Fruit fly (Drosophila melanogaster): ENCODE results near the gene Hez.

The Hez gene

DNA sequence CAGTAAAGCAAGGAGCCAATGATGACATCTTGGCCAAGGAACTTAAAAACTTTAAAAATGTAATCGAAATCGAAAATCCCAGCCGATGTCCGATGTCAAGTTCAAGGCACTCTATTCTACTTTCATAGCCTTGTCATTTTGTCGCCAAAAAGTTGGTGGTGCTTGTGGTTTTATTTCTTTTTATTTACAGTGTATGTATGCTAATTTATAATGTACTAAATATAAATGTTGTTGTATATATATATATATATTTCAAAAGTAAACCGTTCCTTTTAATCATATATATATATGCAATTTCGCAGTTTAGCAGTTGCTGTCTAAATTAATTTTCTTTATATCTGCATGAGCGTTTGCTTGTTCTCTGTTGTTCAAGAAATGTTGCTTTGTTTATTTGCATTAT, at the start of gene Hez, which contains the start of gene CG6709:
Gene Hez, minus strand, starts transcription at position 101 of the 400 bp plus-strand sequence.
Gene CG6709, minus strand, starts transcription at position 101 of the 400 bp plus-strand sequence.
- TF ChIP-seq Blimp-1 (GFP tag; optimal IDR thresholded peaks at IDR 0.05) (no peak), cyc (GFP tag; optimal IDR thresholded peaks at IDR 0.05) (no peak), Smox (GFP tag; optimal IDR thresholded peaks at IDR 0.05) (no peak)

DNA sequence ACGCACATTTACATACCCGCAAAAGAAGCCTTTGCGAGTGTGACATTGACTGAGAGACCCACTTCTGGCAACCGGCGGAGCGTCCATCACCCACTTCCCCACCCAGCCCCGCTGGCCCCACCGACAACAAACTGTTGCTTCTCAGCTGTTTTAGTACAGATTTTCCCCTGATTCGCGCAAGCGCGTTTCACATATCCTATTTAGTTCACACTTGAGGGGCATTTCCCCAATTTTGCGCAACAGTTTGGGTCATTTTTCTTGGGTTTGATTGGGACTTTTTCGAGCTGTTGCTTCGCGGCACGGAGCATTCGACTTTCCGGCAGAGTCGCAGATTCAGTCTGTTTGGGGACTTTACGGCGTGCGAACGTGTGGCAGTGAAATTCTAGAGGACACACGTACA, 32.6 kb upstream of the Hez start:
- TF ChIP-seq fd59A (GFP tag; optimal IDR thresholded peaks at IDR 0.05) (no peak), Sox14 (GFP tag; optimal IDR thresholded peaks at IDR 0.05) (no peak), acj6 (GFP tag; optimal IDR thresholded peaks at IDR 0.05) (no peak), spab (GFP tag; optimal IDR thresholded peaks at IDR 0.05) (no peak), CG7368 (GFP tag; optimal IDR thresholded peaks at IDR 0.05) (no peak), CG11762 (GFP tag; optimal IDR thresholded peaks at IDR 0.05; ENCODE audit: insufficient read depth) (no peak), Ets21C (GFP tag; optimal IDR thresholded peaks at IDR 0.05) (no peak), ss (GFP tag; optimal IDR thresholded peaks at IDR 0.05) (no peak), OdsH (GFP tag; optimal IDR thresholded peaks at IDR 0.05) (no peak), net (GFP tag; optimal IDR thresholded peaks at IDR 0.05) (no peak), fd85E (GFP tag; optimal IDR thresholded peaks at IDR 0.05) (no peak), Hr4 (GFP tag; optimal IDR thresholded peaks at IDR 0.05) (no peak), CG15336 (GFP tag; IDR thresholded peaks at IDR 0.05) (no peak), salr (GFP tag; optimal IDR thresholded peaks at IDR 0.05) (no peak), Blimp-1 (GFP tag; optimal IDR thresholded peaks at IDR 0.05) (no peak), achi (GFP tag; optimal IDR thresholded peaks at IDR 0.05) (no peak), cyc (GFP tag; optimal IDR thresholded peaks at IDR 0.05) (no peak), CG8119 (GFP tag; IDR thresholded peaks at IDR 0.05) (no peak)

DNA sequence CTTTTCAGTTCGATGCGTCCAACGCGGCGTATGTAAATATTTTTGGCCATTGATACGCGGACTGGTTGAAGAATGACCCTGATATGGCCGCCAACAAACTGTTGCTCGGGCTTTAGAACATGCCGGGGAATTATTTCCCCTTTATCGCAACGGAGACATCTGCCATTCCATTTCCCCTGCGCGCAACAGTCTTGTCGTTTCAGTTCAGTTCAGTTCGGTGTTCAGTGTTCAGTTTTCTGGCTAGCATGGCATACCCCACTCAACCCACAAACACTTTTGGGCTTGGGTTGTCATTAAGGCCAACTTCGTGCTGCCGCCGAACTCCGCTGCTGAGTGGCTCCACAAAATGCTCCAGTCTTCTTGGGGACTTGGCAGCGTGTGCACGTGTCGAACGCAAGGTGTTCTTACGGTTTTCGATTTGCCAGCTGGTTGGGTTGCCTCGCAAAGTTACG, 13.2 kb upstream of the Hez start, which contains the start of gene bma:
Gene bma, plus strand, starts transcription at position 402 of the 452 bp plus-strand sequence.
- TF ChIP-seq CG8319 (GFP tag; optimal IDR thresholded peaks at IDR 0.05): no peak
- no peak for TF ChIP-seq dac (GFP tag; optimal IDR thresholded peaks at IDR 0.05)
- TF ChIP-seq Ets21C (GFP tag; optimal IDR thresholded peaks at IDR 0.05): no peak
- TF ChIP-seq fd59A (GFP tag; optimal IDR thresholded peaks at IDR 0.05): no peak
- TF ChIP-seq Sox15 (GFP tag; optimal IDR thresholded peaks at IDR 0.05): no peak
- TF ChIP-seq CG32006 (GFP tag; optimal IDR thresholded peaks at IDR 0.05): no peak
- TF ChIP-seq CG9139 (GFP tag; optimal IDR thresholded peaks at IDR 0.05): no peak
- TF ChIP-seq salr (GFP tag; optimal IDR thresholded peaks at IDR 0.05): no peak
- no peak for TF ChIP-seq CG6792 (GFP tag; optimal IDR thresholded peaks at IDR 0.05)
- no peak for TF ChIP-seq CG34406 (GFP tag; optimal IDR thresholded peaks at IDR 0.05)
- no peak for TF ChIP-seq esn (GFP tag; optimal IDR thresholded peaks at IDR 0.05)
- TF ChIP-seq Hr38 (GFP tag; optimal IDR thresholded peaks at IDR 0.05): no peak
- no peak for TF ChIP-seq CG11762 (GFP tag; optimal IDR thresholded peaks at IDR 0.05; ENCODE audit: insufficient read depth)
- TF ChIP-seq CG7368 (GFP tag; optimal IDR thresholded peaks at IDR 0.05): no peak
- no peak for TF ChIP-seq CG6854 (GFP tag; optimal IDR thresholded peaks at IDR 0.05)
- TF ChIP-seq OdsH (GFP tag; optimal IDR thresholded peaks at IDR 0.05): no peak
- TF ChIP-seq CG15336 (GFP tag; IDR thresholded peaks at IDR 0.05): no peak
- no peak for TF ChIP-seq Eip93F (GFP tag; optimal IDR thresholded peaks at IDR 0.05)
- TF ChIP-seq Ets96B (tag; optimal IDR thresholded peaks at IDR 0.05): no peak
- no peak for TF ChIP-seq Lpt (GFP tag; optimal IDR thresholded peaks at IDR 0.05)

DNA sequence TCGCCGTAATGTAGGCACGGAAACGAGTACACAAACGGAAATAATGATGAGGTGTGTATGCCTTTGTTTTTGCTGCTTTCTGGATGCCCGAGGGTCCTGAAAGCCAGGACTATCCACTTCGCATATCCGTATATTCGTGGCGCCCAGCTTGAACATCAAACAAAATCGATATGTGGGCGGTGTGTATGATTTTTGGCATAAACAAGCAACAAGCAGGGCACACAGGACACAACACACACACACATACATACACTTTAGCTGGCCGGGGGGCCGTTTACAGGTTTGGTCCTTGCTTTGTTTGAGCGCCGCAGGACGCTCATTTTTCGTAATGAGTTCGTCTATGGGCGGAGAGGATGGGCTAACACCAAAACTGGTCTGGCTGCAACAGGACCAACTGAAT, 10.4 kb upstream of the Hez start:
- TF ChIP-seq Hr39 (GFP tag; optimal IDR thresholded peaks at IDR 0.05): no peak
- TF ChIP-seq Lpt (GFP tag; optimal IDR thresholded peaks at IDR 0.05): no peak
- no peak for TF ChIP-seq CG3919 (GFP tag; optimal IDR thresholded peaks at IDR 0.05)
- no peak for TF ChIP-seq eg (GFP tag; IDR thresholded peaks at IDR 0.05)

All from whole organism, prepupa.